Fruit fly (Drosophila melanogaster) whole organism, embryonic: ENCODE measurements around the gene CG14300.

Experiments used
- Ada2b ChIP-seq: fragments of 200-800 bp; sonication (Bioruptor generic); IDR thresholded peaks from 2 replicates; pipeline ENCODE4 v1.3.6; 2022; ENCODE audit warnings: missing biosample characterization, missing genetic modification characterization
- Blimp-1 ChIP-seq: fragments of 200-800 bp; sonication (Bioruptor generic); optimal IDR thresholded peaks from 3 replicates; lab custom pipeline; 2018; ENCODE audit warnings: missing biosample characterization, missing genetic modification characterization, mild to moderate bottlenecking, moderate library complexity, missing genetic modification reagents
- CG10959 ChIP-seq: fragments of 200-800 bp; sonication (Bioruptor generic); IDR thresholded peaks from 2 replicates; pipeline ENCODE4 v1.3.6; 2022; ENCODE audit warnings: missing biosample characterization, missing genetic modification characterization
- CG10979 ChIP-seq: fragments of 200-800 bp; sonication (Bioruptor generic); optimal IDR thresholded peaks from 2 replicates; lab custom pipeline; 2018; ENCODE audit warnings: missing biosample characterization, mild to moderate bottlenecking, missing genetic modification characterization, moderate library complexity
- CG11247 ChIP-seq: fragments of 200-800 bp; sonication (Bioruptor generic); IDR thresholded peaks from 2 replicates; pipeline ENCODE4 v1.3.6; 2022; ENCODE audit warnings: missing biosample characterization, missing genetic modification characterization
- CG11456 ChIP-seq: fragments of 200-800 bp; sonication (Bioruptor generic); IDR thresholded peaks from 3 replicates; pipeline ENCODE4 v1.3.6; 2022; ENCODE audit warnings: missing biosample characterization, missing genetic modification characterization
- CG1233 ChIP-seq: fragments of 200-800 bp; sonication (Bioruptor generic); optimal IDR thresholded peaks from 4 replicates; lab custom pipeline; 2018; ENCODE audit warnings: missing biosample characterization, mild to moderate bottlenecking, missing genetic modification characterization
- CG13424 ChIP-seq: fragments of 200-800 bp; sonication (Bioruptor generic); optimal IDR thresholded peaks from 2 replicates; lab custom pipeline; 2019; ENCODE audit warnings: missing biosample characterization, mild to moderate bottlenecking, missing genetic modification characterization, moderate library complexity
- CG14667 ChIP-seq: fragments of 200-800 bp; sonication (Bioruptor generic); IDR thresholded peaks from 2 replicates; pipeline ENCODE4 v1.3.6; 2022; ENCODE audit warnings: missing biosample characterization, missing genetic modification characterization
- CG14710 ChIP-seq: fragments of 200-800 bp; sonication (Bioruptor generic); optimal IDR thresholded peaks from 3 replicates; lab custom pipeline; 2019; ENCODE audit warnings: missing biosample characterization, mild to moderate bottlenecking, missing genetic modification characterization, moderate library complexity
- CG15073 ChIP-seq: fragments of 200-800 bp; sonication (Bioruptor generic); optimal IDR thresholded peaks from 2 replicates; lab custom pipeline; 2016; ENCODE audit warnings: missing biosample characterization, missing genetic modification characterization
- CG1602 ChIP-seq: fragments of 200-800 bp; sonication (Bioruptor generic); optimal IDR thresholded peaks from 3 replicates; lab custom pipeline; 2016; ENCODE audit warnings: missing biosample characterization, missing genetic modification characterization
- CG1603 ChIP-seq: fragments of 200-800 bp; sonication (Bioruptor generic); optimal IDR thresholded peaks from 2 replicates; lab custom pipeline; 2019; ENCODE audit warnings: missing biosample characterization, mild to moderate bottlenecking, missing genetic modification characterization, moderate library complexity
- CG17361 ChIP-seq: fragments of 200-800 bp; sonication (Bioruptor generic); IDR thresholded peaks from 3 replicates; pipeline ENCODE4 v1.3.6; 2022; ENCODE audit warnings: missing biosample characterization, missing genetic modification characterization
- CG17385 ChIP-seq: fragments of 200-800 bp; sonication (Bioruptor generic); optimal IDR thresholded peaks from 3 replicates; lab custom pipeline; 2018; ENCODE audit warnings: missing biosample characterization, mild to moderate bottlenecking, missing genetic modification characterization
- CG18476 ChIP-seq: fragments of 200-800 bp; sonication (Bioruptor generic); optimal IDR thresholded peaks from 2 replicates; lab custom pipeline; 2016; ENCODE audit warnings: missing biosample characterization, mild to moderate bottlenecking, missing genetic modification characterization
- CG2202 ChIP-seq: fragments of 200-800 bp; sonication (Bioruptor generic); optimal IDR thresholded peaks from 2 replicates; lab custom pipeline; 2018; ENCODE audit warnings: missing biosample characterization, mild to moderate bottlenecking, missing genetic modification characterization
- CG2875 ChIP-seq: fragments of 200-800 bp; sonication (Bioruptor generic); optimal IDR thresholded peaks from 2 replicates; lab custom pipeline; 2017; ENCODE audit warnings: missing biosample characterization, mild to moderate bottlenecking, missing genetic modification characterization, missing genetic modification reagents
- CG30020 ChIP-seq: fragments of 200-800 bp; optimal IDR thresholded peaks from 2 replicates; lab custom pipeline; 2019; ENCODE audit warnings: missing biosample characterization, mild to moderate bottlenecking, missing genetic modification characterization, moderate library complexity
- CG31224 ChIP-seq: fragments of 200-800 bp; sonication (Bioruptor generic); IDR thresholded peaks from 2 replicates; pipeline ENCODE4 v1.3.6; 2022; ENCODE audit warnings: missing biosample characterization, missing genetic modification characterization
- CG31388 ChIP-seq: fragments of 200-800 bp; sonication (Bioruptor generic); optimal IDR thresholded peaks from 2 replicates; lab custom pipeline; 2016; ENCODE audit warnings: missing biosample characterization, missing genetic modification characterization
- CG3847 ChIP-seq: fragments of 200-800 bp; sonication (Bioruptor generic); IDR thresholded peaks from 2 replicates; pipeline ENCODE4 v1.3.6; 2022; ENCODE audit warnings: missing biosample characterization, missing genetic modification characterization
- CG4328 ChIP-seq: fragments of 200-800 bp; sonication (Bioruptor generic); optimal IDR thresholded peaks from 3 replicates; lab custom pipeline; 2017; ENCODE audit warnings: missing biosample characterization, missing genetic modification reagents, missing genetic modification characterization
- CG5953 ChIP-seq: fragments of 200-800 bp; sonication (Bioruptor generic); IDR thresholded peaks from 2 replicates; pipeline ENCODE4 v1.3.6; 2022; ENCODE audit warnings: missing biosample characterization, missing genetic modification characterization
- CG7556 ChIP-seq: fragments of 200-800 bp; sonication (Bioruptor generic); optimal IDR thresholded peaks from 2 replicates; lab custom pipeline; 2017; ENCODE audit warnings: missing biosample characterization, mild to moderate bottlenecking, missing genetic modification characterization
- CG8089 ChIP-seq: fragments of 200-800 bp; sonication (Bioruptor generic); optimal IDR thresholded peaks from 3 replicates; lab custom pipeline; 2016; ENCODE audit warnings: missing biosample characterization, missing genetic modification characterization
- CG8359 ChIP-seq: fragments of 200-800 bp; sonication (Bioruptor generic); optimal IDR thresholded peaks from 2 replicates; lab custom pipeline; 2017; ENCODE audit warnings: missing biosample characterization, mild to moderate bottlenecking, missing genetic modification characterization, borderline replicate concordance
- Dip2 ChIP-seq: fragments of 200-800 bp; sonication (Bioruptor generic); IDR thresholded peaks from 2 replicates; pipeline ENCODE4 v1.3.6; 2022; ENCODE audit warnings: missing biosample characterization, missing genetic modification characterization
- Doc3 ChIP-seq: fragments of 200-800 bp; sonication (Bioruptor generic); IDR thresholded peaks from 3 replicates; pipeline ENCODE4 v1.3.6; 2022; ENCODE audit warnings: missing biosample characterization, missing genetic modification characterization; ENCODE audit not compliant: partially characterized antibody
- E2f2 ChIP-seq: fragments of 200-800 bp; sonication (Bioruptor generic); IDR thresholded peaks from 2 replicates; pipeline ENCODE4 v1.3.6; 2022; ENCODE audit warnings: missing biosample characterization, missing genetic modification characterization
- HLH3B ChIP-seq: fragments of 200-800 bp; sonication (Bioruptor generic); IDR thresholded peaks from 2 replicates; pipeline ENCODE4 v1.3.6; 2022; ENCODE audit warnings: missing biosample characterization, missing genetic modification characterization
- Sry-δ ChIP-seq: fragments of 200-800 bp; sonication (Bioruptor generic); optimal IDR thresholded peaks from 2 replicates; lab custom pipeline; 2016; ENCODE audit warnings: missing biosample characterization, missing genetic modification characterization
- Ssrp ChIP-seq: fragments of 200-800 bp; sonication (Bioruptor generic); optimal IDR thresholded peaks from 2 replicates; lab custom pipeline; 2018; ENCODE audit warnings: missing biosample characterization, mild to moderate bottlenecking, missing genetic modification characterization, moderate library complexity
- ap ChIP-seq: fragments of 200-800 bp; sonication (Bioruptor generic); IDR thresholded peaks from 2 replicates; pipeline ENCODE4 v1.3.6; 2022; ENCODE audit warnings: missing biosample characterization, missing genetic modification characterization
- cas ChIP-seq: fragments of 200-800 bp; sonication (Bioruptor generic); IDR thresholded peaks from 2 replicates; pipeline ENCODE4 v1.3.6; 2022; ENCODE audit warnings: missing biosample characterization, missing genetic modification characterization
- chif ChIP-seq, 2 experiments: fragments of 200-800 bp; sonication (Bioruptor generic); optimal IDR thresholded peaks; 3 replicates each; lab custom pipeline; 2016; ENCODE audit warnings: missing biosample characterization in 2 of 2, missing genetic modification characterization in 2 of 2
- chm ChIP-seq: fragments of 200-800 bp; sonication (Bioruptor generic); IDR thresholded peaks from 2 replicates; pipeline ENCODE4 v1.3.6; 2022; ENCODE audit warnings: missing biosample characterization, missing genetic modification characterization
- dimm ChIP-seq: fragments of 200-800 bp; sonication (Bioruptor generic); IDR thresholded peaks from 2 replicates; pipeline ENCODE4 v1.3.6; 2022; ENCODE audit warnings: missing biosample characterization, missing genetic modification characterization
- disco-r ChIP-seq: fragments of 200-800 bp; sonication (Bioruptor generic); optimal IDR thresholded peaks from 2 replicates; lab custom pipeline; 2016; ENCODE audit warnings: missing biosample characterization, missing genetic modification characterization
- dmrt11E ChIP-seq: fragments of 200-800 bp; sonication (Bioruptor generic); optimal IDR thresholded peaks from 3 replicates; lab custom pipeline; 2018; ENCODE audit warnings: missing biosample characterization, mild to moderate bottlenecking, missing genetic modification characterization, moderate library complexity
- gfzf ChIP-seq: fragments of 200-800 bp; sonication (Bioruptor generic); optimal IDR thresholded peaks from 2 replicates; lab custom pipeline; 2016; ENCODE audit warnings: missing biosample characterization, mild to moderate bottlenecking, missing genetic modification characterization, moderate library complexity
- gsb-n ChIP-seq: fragments of 200-800 bp; sonication (Bioruptor generic); optimal IDR thresholded peaks from 3 replicates; lab custom pipeline; 2018; ENCODE audit warnings: missing biosample characterization, mild to moderate bottlenecking, missing genetic modification characterization
- maf-S ChIP-seq: fragments of 200-800 bp; sonication (Bioruptor generic); optimal IDR thresholded peaks from 2 replicates; lab custom pipeline; 2016; ENCODE audit warnings: missing biosample characterization, missing genetic modification characterization
- mld ChIP-seq: fragments of 200-800 bp; sonication (Bioruptor generic); IDR thresholded peaks from 3 replicates; pipeline ENCODE4 v1.3.6; 2022; ENCODE audit warnings: missing biosample characterization, missing genetic modification characterization; ENCODE audit not compliant: partially characterized antibody
- peb ChIP-seq: fragments of 200-800 bp; sonication (Bioruptor generic); IDR thresholded peaks from 2 replicates; pipeline ENCODE4 v1.3.6; 2022; ENCODE audit warnings: missing biosample characterization, missing genetic modification characterization
- rib ChIP-seq: fragments of 200-800 bp; sonication (Bioruptor generic); IDR thresholded peaks from 2 replicates; pipeline ENCODE4 v1.3.6; 2022; ENCODE audit warnings: missing biosample characterization, missing genetic modification characterization
- row ChIP-seq: fragments of 200-800 bp; sonication (Bioruptor generic); IDR thresholded peaks from 3 replicates; pipeline ENCODE4 v1.3.6; 2022; ENCODE audit warnings: missing biosample characterization, missing genetic modification characterization
- scrt ChIP-seq: fragments of 200-800 bp; sonication (Bioruptor generic); optimal IDR thresholded peaks from 2 replicates; lab custom pipeline; 2018; ENCODE audit warnings: missing biosample characterization, mild to moderate bottlenecking, missing genetic modification characterization, moderate library complexity
- sens-2 ChIP-seq: fragments of 200-800 bp; sonication (Bioruptor generic); IDR thresholded peaks from 2 replicates; pipeline ENCODE4 v1.3.6; 2022; ENCODE audit warnings: missing biosample characterization, missing genetic modification characterization
- sim ChIP-seq: fragments of 200-800 bp; sonication (Bioruptor generic); IDR thresholded peaks from 2 replicates; pipeline ENCODE4 v1.3.6; 2022; ENCODE audit warnings: missing biosample characterization, missing genetic modification characterization
- slbo ChIP-seq: fragments of 200-800 bp; sonication (Bioruptor generic); IDR thresholded peaks from 2 replicates; pipeline ENCODE4 v1.3.6; 2022; ENCODE audit warnings: missing biosample characterization, missing genetic modification characterization
- unc-4 ChIP-seq: fragments of 200-800 bp; sonication (Bioruptor generic); IDR thresholded peaks from 2 replicates; pipeline ENCODE4 v1.3.6; 2022; ENCODE audit warnings: missing biosample characterization, missing genetic modification characterization; ENCODE audit not compliant: partially characterized antibody

CG14300 gene

DNA sequence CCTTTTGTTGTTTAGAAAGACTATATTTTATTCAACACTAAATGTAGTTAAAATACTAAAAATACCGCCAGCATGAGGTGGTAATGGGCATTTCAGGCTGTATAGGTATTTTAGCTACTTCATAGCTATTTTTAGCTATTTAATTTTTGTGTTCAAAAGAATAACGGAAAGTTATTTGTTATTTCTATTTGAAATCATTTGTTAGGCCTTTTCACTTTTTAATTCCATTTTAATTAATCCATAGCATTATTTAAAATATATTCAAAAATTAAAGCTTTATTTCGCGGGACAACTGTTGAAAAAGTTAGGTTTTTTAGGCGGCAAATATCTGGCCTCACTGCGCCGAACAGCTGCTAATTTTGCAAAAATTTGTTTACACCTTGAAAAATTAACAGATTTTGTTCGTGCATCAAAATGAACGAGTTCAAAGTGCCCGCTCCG lies 16.0 kb downstream of the CG14300 start, which contains the start of the genes dind and CG7706 (continued):
- TF ChIP-seq gsb-n (tag; lab: Kevin White, UChicago), result no peak
- TF ChIP-seq CG13424 (tag; lab: Kevin White, UChicago), result no peak
- no peak for TF ChIP-seq Sry-δ (GFP tag; lab: Kevin White, UChicago)
- TF ChIP-seq mld, result no peak
- no peak for TF ChIP-seq CG1602 (GFP tag; lab: Kevin White, UChicago)
- TF ChIP-seq peb (GFP tag; lab: Robert Waterston, UW), result no peak
- TF ChIP-seq maf-S, result no peak
- no peak for TF ChIP-seq CG2202
- peak; percentile 47 for TF ChIP-seq E2f2 (GFP tag; lab: Robert Waterston, UW)
- TF ChIP-seq CG1233 (GFP tag; lab: Kevin White, UChicago), result no peak
- TF ChIP-seq CG14667, result no peak
- TF ChIP-seq CG7556 (GFP tag; lab: Kevin White, UChicago), result no peak
- TF ChIP-seq CG11247 (GFP tag; lab: Robert Waterston, UW), result no peak
- TF ChIP-seq CG1603 (tag; lab: Kevin White, UChicago), result no peak
- TF ChIP-seq CG4328, result no peak
- TF ChIP-seq chm, result no peak
- no peak for TF ChIP-seq dimm (GFP tag; lab: Robert Waterston, UW)
- no peak for TF ChIP-seq CG15073 (GFP tag; lab: Kevin White, UChicago)
- no peak for TF ChIP-seq sim (GFP tag; lab: Robert Waterston, UW)
- TF ChIP-seq disco-r (GFP tag; lab: Kevin White, UChicago), result no peak
- TF ChIP-seq CG11456 (GFP tag; lab: Robert Waterston, UW), result no peak
- no peak for TF ChIP-seq CG8089
- no peak for TF ChIP-seq CG31224 (GFP tag; lab: Robert Waterston, UW)
- TF ChIP-seq slbo, result peak; percentile 42; the same call in 1 of the 2 replicates
- TF ChIP-seq CG8359 (GFP tag; lab: Kevin White, UChicago), result no peak
- TF ChIP-seq CG17361 (GFP tag; lab: Robert Waterston, UW), result no peak
- TF ChIP-seq dmrt11E (tag; lab: Kevin White, UChicago), result no peak
- no peak for TF ChIP-seq cas (GFP tag; lab: Robert Waterston, UW)
- no peak for TF ChIP-seq HLH3B (GFP tag; lab: Robert Waterston, UW)
- no peak for TF ChIP-seq CG31388 (GFP tag; lab: Kevin White, UChicago)
- peak; percentile 72 for TF ChIP-seq gfzf (GFP tag; lab: Kevin White, UChicago)
- TF ChIP-seq scrt (GFP tag; lab: Kevin White, UChicago), result peak; percentile 69
- no peak for TF ChIP-seq CG18476 (GFP tag; lab: Kevin White, UChicago)
- no peak for TF ChIP-seq CG2875 (GFP tag; lab: Kevin White, UChicago)
- no peak for TF ChIP-seq CG10959 (GFP tag; lab: Robert Waterston, UW)
- TF ChIP-seq Doc3 (GFP tag; lab: Robert Waterston, UW), result no peak
- TF ChIP-seq rib, result no peak
- TF ChIP-seq CG10979 (tag; lab: Kevin White, UChicago), result peak; percentile 6
- TF ChIP-seq chif (GFP tag; optimal IDR thresholded peaks at IDR 0.05; lab: Kevin White, UChicago), result peak in 1 of 2 experiments; percentile 8
- TF ChIP-seq CG3847, result peak; percentile 38; the same call in 1 of the 2 replicates
- peak; percentile 72 for TF ChIP-seq row (GFP tag; lab: Robert Waterston, UW)
- TF ChIP-seq Ssrp, result no peak
- TF ChIP-seq sens-2 (GFP tag; lab: Robert Waterston, UW), result no peak
- TF ChIP-seq CG17385, result no peak
- TF ChIP-seq CG5953 (GFP tag; lab: Robert Waterston, UW), result no peak
- no peak for TF ChIP-seq Blimp-1 (GFP tag; lab: Kevin White, UChicago)
- no peak for TF ChIP-seq ap
- TF ChIP-seq CG30020 (tag; lab: Kevin White, UChicago), result peak; percentile 86
- no peak for TF ChIP-seq unc-4 (GFP tag; lab: Robert Waterston, UW)
- no peak for TF ChIP-seq CG14710 (tag; lab: Kevin White, UChicago)
- TF ChIP-seq Dip2 (GFP tag; lab: Robert Waterston, UW), result no peak
- no peak for TF ChIP-seq Ada2b
